Worm (Caenorhabditis elegans) whole organism, late embryonic: Measurements from ENCODE around the gene sulp-7.

ENCODE experiments used
- C08G9.2 ChIP-seq: sonication (generic microtip); optimal IDR thresholded peaks from 2 replicates; lab custom pipeline; 2016; ENCODE audit warnings: mild to moderate bottlenecking, missing genetic modification characterization, moderate library complexity, missing compliant biosample characterization
- C38D4.7 ChIP-seq: fragments of 200-800 bp; sonication (Bioruptor generic); optimal IDR thresholded peaks from 2 replicates; lab custom pipeline; 2018; ENCODE audit warnings: mild to moderate bottlenecking, missing genetic modification characterization, moderate library complexity, missing compliant biosample characterization
- F13H6.1 ChIP-seq: sonication (generic microtip); optimal IDR thresholded peaks from 2 replicates; lab custom pipeline; 2016; ENCODE audit warnings: missing genetic modification characterization, missing compliant biosample characterization
- K02D7.2 ChIP-seq: sonication (generic microtip); optimal IDR thresholded peaks from 2 replicates; lab custom pipeline; 2017; ENCODE audit warnings: mild to moderate bottlenecking, missing genetic modification characterization, missing compliant biosample characterization
- K09A11.1 ChIP-seq: sonication (generic microtip); optimal IDR thresholded peaks from 2 replicates; lab custom pipeline; 2017; ENCODE audit warnings: antibody characterized with exemption, mild to moderate bottlenecking, missing genetic modification characterization, missing compliant biosample characterization; ENCODE audit not compliant: insufficient read depth
- ama-1 ChIP-seq: fragments of 150-350 bp; optimal IDR thresholded peaks from 2 replicates; lab custom pipeline; 2014
- ceh-14 ChIP-seq: sonication (generic microtip); optimal IDR thresholded peaks from 2 replicates; lab custom pipeline; 2016; ENCODE audit warnings: missing genotype, missing genetic modification characterization, missing compliant biosample characterization
- ceh-18 ChIP-seq: sonication (generic microtip); optimal IDR thresholded peaks from 2 replicates; lab custom pipeline; 2016; ENCODE audit warnings: missing genetic modification characterization, missing compliant biosample characterization
- ceh-19 ChIP-seq: fragments of 200-800 bp; sonication (Bioruptor generic); optimal IDR thresholded peaks from 2 replicates; lab custom pipeline; 2018; ENCODE audit warnings: mild to moderate bottlenecking, missing genetic modification characterization, missing compliant biosample characterization
- ceh-24 ChIP-seq: sonication (generic microtip); optimal IDR thresholded peaks from 2 replicates; lab custom pipeline; 2016; ENCODE audit warnings: mild to moderate bottlenecking, missing genetic modification characterization, missing compliant biosample characterization
- ceh-45 ChIP-seq: fragments of 200-800 bp; sonication (Bioruptor generic); IDR thresholded peaks from 2 replicates; pipeline ENCODE4 v1.3.6; 2022; ENCODE audit warnings: missing genetic modification reagents, missing genetic modification characterization, missing compliant biosample characterization
- ceh-48 ChIP-seq: sonication (generic microtip); optimal IDR thresholded peaks from 2 replicates; lab custom pipeline; 2016; ENCODE audit warnings: missing genetic modification characterization, inconsistent platforms, missing compliant biosample characterization
- ceh-6 ChIP-seq: fragments of 200-800 bp; sonication (Bioruptor generic); optimal IDR thresholded peaks from 2 replicates; lab custom pipeline; 2018; ENCODE audit warnings: mild to moderate bottlenecking, missing genetic modification characterization, missing compliant biosample characterization
- ceh-9 ChIP-seq: sonication (generic microtip); optimal IDR thresholded peaks from 2 replicates; lab custom pipeline; 2016; ENCODE audit warnings: mild to moderate bottlenecking, missing genetic modification characterization, inconsistent platforms, missing compliant biosample characterization
- dmd-4 ChIP-seq: sonication (generic microtip); optimal IDR thresholded peaks from 2 replicates; lab custom pipeline; 2016; ENCODE audit warnings: borderline replicate concordance, missing genetic modification characterization, missing compliant biosample characterization
- dve-1 ChIP-seq: sonication (generic microtip); optimal IDR thresholded peaks from 2 replicates; lab custom pipeline; 2017; ENCODE audit warnings: antibody characterized with exemption, mild to moderate bottlenecking, missing genetic modification characterization, missing compliant biosample characterization
- elt-2 ChIP-seq: sonication (generic microtip); optimal IDR thresholded peaks from 2 replicates; lab custom pipeline; 2016; ENCODE audit warnings: missing genetic modification reagents, missing genetic modification characterization, missing compliant biosample characterization
- elt-4 ChIP-seq: sonication (generic microtip); optimal IDR thresholded peaks from 2 replicates; lab custom pipeline; 2016; ENCODE audit warnings: missing genetic modification characterization, missing compliant biosample characterization
- ets-4 ChIP-seq: sonication (generic microtip); optimal IDR thresholded peaks from 2 replicates; lab custom pipeline; 2016; ENCODE audit warnings: missing genetic modification characterization, missing compliant biosample characterization
- eyg-1 ChIP-seq: sonication (generic microtip); optimal IDR thresholded peaks from 2 replicates; lab custom pipeline; 2016; ENCODE audit warnings: missing genotype, missing genetic modification characterization, missing compliant biosample characterization
- fax-1 ChIP-seq: sonication (generic microtip); optimal IDR thresholded peaks from 2 replicates; lab custom pipeline; 2016; ENCODE audit warnings: missing genotype, missing genetic modification characterization, missing compliant biosample characterization
- fkh-10 ChIP-seq: fragments of 150-350 bp; optimal IDR thresholded peaks from 2 replicates; lab custom pipeline; 2014; ENCODE audit warnings: missing biosample characterization, missing genetic modification reagents, missing genetic modification characterization
- hlh-13 ChIP-seq: fragments of 200-800 bp; sonication (Bioruptor generic); optimal IDR thresholded peaks from 2 replicates; lab custom pipeline; 2018; ENCODE audit warnings: mild to moderate bottlenecking, missing genetic modification characterization, missing compliant biosample characterization
- hlh-30 ChIP-seq: sonication (generic microtip); optimal IDR thresholded peaks from 2 replicates; lab custom pipeline; 2017; ENCODE audit warnings: antibody characterized with exemption, missing genetic modification characterization, missing compliant biosample characterization; ENCODE audit not compliant: insufficient read depth
- hlh-6 ChIP-seq: sonication (generic microtip); optimal IDR thresholded peaks from 2 replicates; lab custom pipeline; 2016; ENCODE audit warnings: missing genotype, missing genetic modification characterization, missing compliant biosample characterization
- lim-6 ChIP-seq: sonication (generic microtip); optimal IDR thresholded peaks from 2 replicates; lab custom pipeline; 2016; ENCODE audit warnings: missing genetic modification characterization, missing compliant biosample characterization
- madf-2 ChIP-seq: sonication (generic microtip); optimal IDR thresholded peaks from 2 replicates; lab custom pipeline; 2017; ENCODE audit warnings: missing genetic modification characterization, missing compliant biosample characterization
- mec-3 ChIP-seq: sonication (generic microtip); optimal IDR thresholded peaks from 2 replicates; lab custom pipeline; 2016; ENCODE audit warnings: borderline replicate concordance, missing genetic modification characterization, missing compliant biosample characterization
- nhr-11 ChIP-seq: fragments of 150-350 bp; optimal IDR thresholded peaks from 2 replicates; lab custom pipeline; 2014; ENCODE audit warnings: missing biosample characterization, missing genetic modification characterization
- npax-4 ChIP-seq: sonication (generic microtip); optimal IDR thresholded peaks from 2 replicates; lab custom pipeline; 2016; ENCODE audit warnings: missing genetic modification characterization, missing compliant biosample characterization
- odd-2 ChIP-seq: sonication (generic microtip); optimal IDR thresholded peaks from 2 replicates; lab custom pipeline; 2017; ENCODE audit warnings: antibody characterized with exemption, mild to moderate bottlenecking, missing genetic modification characterization, missing compliant biosample characterization
- pag-3 ChIP-seq: sonication (generic microtip); optimal IDR thresholded peaks from 2 replicates; lab custom pipeline; 2016; ENCODE audit warnings: missing compliant biosample characterization, missing genetic modification characterization, borderline replicate concordance
- pat-9 ChIP-seq: fragments of 200-800 bp; sonication (Bioruptor generic); optimal IDR thresholded peaks from 2 replicates; lab custom pipeline; 2018; ENCODE audit warnings: mild to moderate bottlenecking, missing genetic modification characterization, moderate library complexity, missing compliant biosample characterization
- ref-2 ChIP-seq: sonication (generic microtip); optimal IDR thresholded peaks from 2 replicates; lab custom pipeline; 2016; ENCODE audit warnings: missing genetic modification characterization, missing compliant biosample characterization
- rnt-1 ChIP-seq: sonication (generic microtip); optimal IDR thresholded peaks from 2 replicates; lab custom pipeline; 2016; ENCODE audit warnings: missing genetic modification characterization, missing compliant biosample characterization
- sdc-2 ChIP-seq: sonication (generic microtip); optimal IDR thresholded peaks from 2 replicates; lab custom pipeline; 2016; ENCODE audit warnings: missing genotype, missing genetic modification characterization, missing compliant biosample characterization
- tbx-2 ChIP-seq: sonication (generic microtip); optimal IDR thresholded peaks from 2 replicates; lab custom pipeline; 2016; ENCODE audit warnings: missing genetic modification characterization, missing compliant biosample characterization
- tbx-7 ChIP-seq: sonication (generic microtip); optimal IDR thresholded peaks from 2 replicates; lab custom pipeline; 2016; ENCODE audit warnings: missing genotype, missing genetic modification characterization, missing compliant biosample characterization
- ttx-3 ChIP-seq: sonication (generic microtip); optimal IDR thresholded peaks from 2 replicates; lab custom pipeline; 2016; ENCODE audit warnings: missing genetic modification reagents, missing genetic modification characterization, missing compliant biosample characterization
- unc-42 ChIP-seq: sonication (generic microtip); optimal IDR thresholded peaks from 2 replicates; lab custom pipeline; 2016; ENCODE audit warnings: missing genotype, missing genetic modification characterization, missing compliant biosample characterization
- zip-5 ChIP-seq: sonication (generic microtip); optimal IDR thresholded peaks from 2 replicates; lab custom pipeline; 2016; ENCODE audit warnings: missing genetic modification characterization, missing compliant biosample characterization

The sulp-7 gene

ce11 chrX:11038221-11038620 is 42.3 kb upstream of the sulp-7 start:
- TF ChIP-seq unc-42 (tag; lab: Kevin White, UChicago) = no peak
- no peak for TF ChIP-seq ceh-9 (tag; lab: Kevin White, UChicago)
- TF ChIP-seq F13H6.1 (tag; lab: Kevin White, UChicago) = no peak
- no peak for TF ChIP-seq dmd-4
- TF ChIP-seq lim-6 (tag; lab: Kevin White, UChicago) = no peak
- no peak for TF ChIP-seq npax-4 (tag; lab: Kevin White, UChicago)
- no peak for TF ChIP-seq ceh-24 (tag; lab: Kevin White, UChicago)
- no peak for TF ChIP-seq fkh-10 (GFP tag; lab: Kevin White, UChicago)
- no peak for TF ChIP-seq pag-3 (tag; lab: Kevin White, UChicago)
- no peak for TF ChIP-seq rnt-1 (tag; lab: Kevin White, UChicago)
- TF ChIP-seq pat-9 (tag; lab: Kevin White, UChicago) = no peak
- no peak for TF ChIP-seq C08G9.2 (tag; lab: Kevin White, UChicago)
- no peak for TF ChIP-seq odd-2 (tag; lab: Kevin White, UChicago)
- no peak for TF ChIP-seq tbx-7
- no peak for TF ChIP-seq ets-4 (tag; lab: Kevin White, UChicago)
- no peak for TF ChIP-seq dve-1 (tag; lab: Kevin White, UChicago)
- no peak for TF ChIP-seq zip-5 (tag; lab: Kevin White, UChicago)
- no peak for TF ChIP-seq ama-1

- TF ChIP-seq ceh-6 (GFP tag; lab: Kevin White, UChicago) (no peak), hlh-6 (no peak), ets-4 (tag; lab: Kevin White, UChicago) (no peak), nhr-11 (tag; lab: Kevin White, UChicago) (no peak)
Observed at ce11 chrX:11042777-11043176, 37.7 kb upstream of the sulp-7 start, which contains the start of gene C09F12.3. Gene C09F12.3 (minus strand): TSS chrX:11042877.

- TF ChIP-seq nhr-11 (tag; lab: Kevin White, UChicago) (no peak), ceh-19 (GFP tag; lab: Kevin White, UChicago) (no peak), ets-4 (tag; lab: Kevin White, UChicago) (no peak), elt-2 (tag; lab: Kevin White, UChicago) (peak; percentile 59), mec-3 (tag; lab: Kevin White, UChicago) (no peak)
Observed at ce11 chrX:11047183-11047582, 33.3 kb upstream of the sulp-7 start, which contains the start of gene clc-1. Gene clc-1 (plus strand): TSS chrX:11047446.

ce11 chrX:11050335-11050734 is 30.1 kb upstream of the sulp-7 start:
- TF ChIP-seq ceh-45 (no peak), ceh-18 (no peak), K09A11.1 (tag; lab: Kevin White, UChicago) (no peak), K02D7.2 (no peak), sdc-2 (tag; lab: Kevin White, UChicago) (no peak), elt-4 (tag; lab: Kevin White, UChicago) (no peak), hlh-13 (GFP tag; lab: Kevin White, UChicago) (no peak), tbx-2 (no peak), mec-3 (tag; lab: Kevin White, UChicago) (no peak), ets-4 (tag; lab: Kevin White, UChicago) (no peak), hlh-30 (no peak), eyg-1 (no peak), C38D4.7 (no peak), ref-2 (tag; lab: Kevin White, UChicago) (no peak), fax-1 (tag; lab: Kevin White, UChicago) (no peak), ttx-3 (tag; lab: Kevin White, UChicago) (no peak), madf-2 (tag; lab: Kevin White, UChicago) (no peak), ceh-24 (tag; lab: Kevin White, UChicago) (no peak), ceh-14 (tag; lab: Kevin White, UChicago) (no peak), ceh-48 (tag; lab: Kevin White, UChicago) (no peak)
